Fruit fly (Drosophila melanogaster) ovary, adult (tissue): ENCODE results near the gene CG4074.

Experiments
- CG17801 ChIP-seq: fragments of 200-800 bp; optimal IDR thresholded peaks from 2 replicates; lab custom pipeline; 2019; ENCODE audit warnings: missing biosample characterization, mild to moderate bottlenecking, missing genetic modification characterization, moderate library complexity; ENCODE audit not compliant: partially characterized antibody

The CG4074 gene

dm6 chr3L:20778224-20779063 is 9.1 kb upstream of the CG4074 start, which contains the start of the genes Pex16 and Pex14:
Gene Pex16 (minus strand): TSS chr3L:20778264.
Gene Pex14 (plus strand): TSS chr3L:20778799.
- TF ChIP-seq CG17801 (GFP tag; lab: Kevin White, UChicago) = peak; percentile 41

dm6 chr3L:20777496-20777895 is 8.2 kb upstream of the CG4074 start:
- no peak for TF ChIP-seq CG17801 (GFP tag; lab: Kevin White, UChicago)

- TF ChIP-seq CG17801 (GFP tag; lab: Kevin White, UChicago) = no peak
Measured at dm6 chr3L:20772647-20773015, 3.3 kb upstream of the CG4074 start.

dm6 chr3L:20771891-20772646 is 2.8 kb upstream of the CG4074 start:
- peak; percentile 71 for TF ChIP-seq CG17801 (GFP tag; lab: Kevin White, UChicago)

- no peak for TF ChIP-seq CG17801 (GFP tag; lab: Kevin White, UChicago)
Measured at dm6 chr3L:20771001-20771890, 1.9 kb upstream of the CG4074 start, which contains the start of the genes CG4042 and Pitslre. Gene CG4042 (minus strand): TSS chr3L:20771507. Gene Pitslre (plus strand): TSS chr3L:20771528.

- no peak for TF ChIP-seq CG17801 (GFP tag; lab: Kevin White, UChicago)
Measured at dm6 chr3L:20767227-20767626, 2.1 kb downstream of the CG4074 start.

- TF ChIP-seq CG17801 (GFP tag; lab: Kevin White, UChicago) = no peak
Measured at dm6 chr3L:20761482-20761881, 7.8 kb downstream of the CG4074 start.

dm6 chr3L:20758583-20758982 is 10.7 kb downstream of the CG4074 start, which contains the start of gene CG43251:
Gene CG43251 (plus strand): TSS chr3L:20758883.
- TF ChIP-seq CG17801 (GFP tag; lab: Kevin White, UChicago) = no peak

- no peak for TF ChIP-seq CG17801 (GFP tag; lab: Kevin White, UChicago)
Measured at dm6 chr3L:20755585-20755984, 13.7 kb downstream of the CG4074 start, which contains the start of gene CG33912. Gene CG33912 (minus strand): TSS chr3L:20755685.

dm6 chr3L:20752964-20753363 is 16.3 kb downstream of the CG4074 start:
- no peak for TF ChIP-seq CG17801 (GFP tag; lab: Kevin White, UChicago)

- no peak for TF ChIP-seq CG17801 (GFP tag; lab: Kevin White, UChicago)
Measured at dm6 chr3L:20750391-20750790, 18.9 kb downstream of the CG4074 start.

- no peak for TF ChIP-seq CG17801 (GFP tag; lab: Kevin White, UChicago)
Measured at dm6 chr3L:20748577-20748976, 20.7 kb downstream of the CG4074 start.

- no peak for TF ChIP-seq CG17801 (GFP tag; lab: Kevin White, UChicago)
Measured at dm6 chr3L:20747299-20747925, 21.9 kb downstream of the CG4074 start.

dm6 chr3L:20739414-20739813 is 29.9 kb downstream of the CG4074 start, which contains the start of gene Gr77a:
Gene Gr77a (minus strand): TSS chr3L:20739430.
- TF ChIP-seq CG17801 (GFP tag; lab: Kevin White, UChicago) = no peak
